Fruit fly (Drosophila melanogaster) whole organism, larva: Measurements from ENCODE around the gene CG14969.
A peak's percentile ranks its signal among the peaks of the same experiment; 100 is the strongest.

Experiments
- noc ChIP-seq: fragments of 200-800 bp; sonication (Bioruptor generic); optimal IDR thresholded peaks from 3 replicates; lab custom pipeline; 2019; ENCODE audit warnings: missing biosample characterization, mild to moderate bottlenecking, missing genetic modification characterization, moderate library complexity

The CG14969 gene

DNA sequence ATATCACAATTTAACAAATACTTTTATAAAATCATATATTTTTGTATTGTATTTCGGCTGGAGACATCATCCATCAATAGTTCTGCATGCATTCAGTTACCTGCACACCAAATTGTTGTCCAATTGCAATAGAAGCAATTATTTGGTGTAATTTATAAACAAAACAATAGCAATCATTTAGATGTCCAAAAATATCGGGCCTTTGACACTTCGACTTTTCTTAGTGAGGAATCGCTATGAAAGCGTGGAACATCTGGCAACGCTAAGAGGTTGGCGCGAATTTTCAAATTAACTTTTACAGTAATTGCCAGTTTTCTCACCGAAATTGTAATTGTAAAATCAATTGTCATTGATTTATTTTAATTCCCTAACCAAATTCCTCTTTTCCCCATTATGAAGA is at the start of gene CG14969:
Gene CG14969 (minus strand): TSS at position 195 of the 400 bp plus-strand sequence.
- TF ChIP-seq noc (tag; lab: Kevin White, UChicago), result no peak

DNA sequence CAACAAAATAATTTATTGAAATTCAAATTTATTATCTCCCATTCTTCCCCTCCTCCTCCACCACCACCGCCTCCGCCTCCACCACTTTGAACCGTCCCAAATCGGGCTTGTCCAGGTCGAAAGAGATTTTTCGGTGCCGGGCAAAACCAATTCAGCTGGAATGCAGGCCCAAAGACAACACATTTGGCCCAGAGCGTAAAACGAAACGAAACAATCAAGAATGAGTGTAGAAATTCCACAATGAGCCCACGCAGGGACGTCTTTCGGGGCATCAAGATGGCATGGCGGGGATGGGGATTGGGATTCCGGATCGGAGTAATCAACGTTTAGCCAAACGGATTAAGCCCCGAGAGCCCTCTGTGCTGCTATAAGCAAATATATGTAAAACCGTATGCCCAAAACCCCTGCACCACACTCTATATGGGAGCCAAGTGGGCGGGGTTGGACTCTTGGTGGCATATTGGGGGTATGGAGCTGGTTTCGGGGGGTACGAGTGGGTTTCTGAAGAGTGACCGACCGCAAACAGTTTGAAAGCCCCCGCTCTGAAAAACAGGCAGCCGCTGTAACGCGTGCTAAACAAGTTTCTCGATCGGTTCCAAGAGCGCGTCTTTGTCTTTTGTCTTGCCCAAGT is 49.3 kb upstream of the CG14969 start:
- peak; percentile 21 for TF ChIP-seq noc (tag; lab: Kevin White, UChicago)

DNA sequence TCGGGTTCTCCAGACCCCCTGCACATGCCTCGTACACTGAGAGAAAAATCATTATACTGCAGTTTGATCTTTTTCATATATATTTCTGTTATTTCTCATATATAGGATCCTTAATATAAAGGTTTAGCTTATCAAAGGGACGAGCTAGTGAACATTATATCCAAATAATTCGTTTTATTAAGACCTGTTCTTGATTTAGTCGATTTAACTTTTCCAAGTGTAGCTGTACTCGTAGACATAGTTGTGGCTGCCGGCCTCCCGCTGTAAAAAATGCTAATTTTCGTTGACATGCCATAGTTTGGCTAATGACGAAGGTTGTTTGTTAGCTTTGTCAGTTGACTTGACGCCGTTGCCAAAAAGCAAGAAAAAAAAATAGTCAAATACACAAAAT is 47.7 kb upstream of the CG14969 start:
- peak; percentile 88 for TF ChIP-seq noc (tag; lab: Kevin White, UChicago)

DNA sequence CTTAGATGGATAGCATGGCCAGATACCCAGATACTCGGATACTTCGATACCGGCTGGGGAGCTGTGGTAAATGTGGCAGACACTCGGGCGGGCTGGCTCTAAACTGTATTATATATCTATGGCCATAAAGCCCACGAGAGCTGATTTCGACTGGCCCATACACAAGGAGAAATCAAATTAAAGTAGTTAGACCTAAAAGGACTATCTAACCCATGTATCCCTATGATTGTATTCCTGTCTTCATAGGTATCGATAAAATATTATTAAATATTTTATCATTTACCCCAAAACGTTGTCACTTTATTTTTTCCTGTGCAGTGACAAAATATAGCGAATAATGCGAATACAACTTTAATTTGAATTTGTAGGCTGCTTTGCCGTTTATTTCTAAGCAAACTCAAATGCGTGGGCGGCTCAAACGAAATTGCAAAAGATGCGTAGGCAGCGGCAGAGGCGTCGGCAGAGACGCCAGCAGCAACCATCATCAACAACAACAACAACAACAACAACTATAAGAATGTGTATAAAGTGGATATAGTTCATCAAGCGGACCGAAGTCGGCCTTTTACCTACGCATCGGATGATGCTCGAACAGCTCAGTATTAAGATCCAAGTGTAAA is 47.2 kb upstream of the CG14969 start:
- TF ChIP-seq noc (tag; lab: Kevin White, UChicago), result peak; percentile 3

DNA sequence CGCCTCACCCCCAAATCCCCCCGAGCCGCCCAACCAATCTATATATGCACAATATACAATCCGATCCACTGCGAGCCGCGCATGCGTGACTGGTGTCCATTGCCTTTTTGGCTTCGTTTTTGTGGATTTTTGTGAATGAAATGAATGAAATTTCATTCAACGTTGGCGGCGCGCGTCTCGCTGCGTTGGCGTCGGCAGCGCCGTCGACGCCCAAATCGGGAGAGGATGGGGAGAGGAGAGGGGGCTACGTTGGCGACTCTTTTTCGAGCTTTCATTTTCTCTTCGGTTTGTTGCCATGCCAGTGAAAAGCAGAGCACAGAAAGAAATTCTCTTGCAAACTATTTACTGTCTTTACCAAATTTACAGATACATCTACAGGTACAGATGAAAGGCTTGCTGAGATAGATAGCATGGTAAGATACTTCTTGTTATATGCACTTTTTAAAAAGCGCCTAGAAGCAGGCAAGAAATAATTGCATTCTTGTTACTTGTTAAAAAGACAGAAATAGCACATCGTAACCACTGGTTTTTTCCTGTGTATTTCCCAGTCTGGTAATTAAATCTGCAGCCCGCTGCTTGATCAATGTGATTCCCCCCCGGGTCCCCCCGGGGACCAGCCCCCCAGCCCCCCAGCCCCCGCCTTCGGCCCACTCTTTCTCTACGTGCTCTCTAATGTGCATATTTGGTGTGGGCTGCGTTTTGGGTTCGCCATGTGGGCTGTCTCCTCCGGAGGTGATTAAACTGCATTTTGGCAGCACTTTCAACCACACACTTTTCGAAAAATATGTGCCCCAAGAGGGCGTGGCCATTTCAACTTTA is 45.7 kb upstream of the CG14969 start:
- TF ChIP-seq noc (tag; lab: Kevin White, UChicago), result no peak

DNA sequence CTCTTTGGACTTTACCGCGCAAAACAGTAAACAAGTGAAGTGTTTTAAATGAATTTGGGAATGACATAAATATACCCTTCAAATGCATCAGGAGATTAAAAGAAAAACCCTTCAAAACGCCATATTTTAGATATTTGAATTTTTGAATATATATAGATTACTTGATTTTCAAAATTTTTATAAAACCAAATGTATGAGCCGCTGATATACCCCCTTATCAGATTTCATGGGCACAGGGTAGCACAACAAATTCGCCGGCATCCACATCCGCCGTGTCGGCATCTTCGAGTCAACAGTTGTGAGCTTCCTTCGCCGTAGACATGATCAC is 43.2 kb upstream of the CG14969 start, which contains the start of gene Ids:
Gene Ids (plus strand): TSS at position 304 of the 328 bp plus-strand sequence.
- peak; percentile 66 for TF ChIP-seq noc (tag; lab: Kevin White, UChicago)

DNA sequence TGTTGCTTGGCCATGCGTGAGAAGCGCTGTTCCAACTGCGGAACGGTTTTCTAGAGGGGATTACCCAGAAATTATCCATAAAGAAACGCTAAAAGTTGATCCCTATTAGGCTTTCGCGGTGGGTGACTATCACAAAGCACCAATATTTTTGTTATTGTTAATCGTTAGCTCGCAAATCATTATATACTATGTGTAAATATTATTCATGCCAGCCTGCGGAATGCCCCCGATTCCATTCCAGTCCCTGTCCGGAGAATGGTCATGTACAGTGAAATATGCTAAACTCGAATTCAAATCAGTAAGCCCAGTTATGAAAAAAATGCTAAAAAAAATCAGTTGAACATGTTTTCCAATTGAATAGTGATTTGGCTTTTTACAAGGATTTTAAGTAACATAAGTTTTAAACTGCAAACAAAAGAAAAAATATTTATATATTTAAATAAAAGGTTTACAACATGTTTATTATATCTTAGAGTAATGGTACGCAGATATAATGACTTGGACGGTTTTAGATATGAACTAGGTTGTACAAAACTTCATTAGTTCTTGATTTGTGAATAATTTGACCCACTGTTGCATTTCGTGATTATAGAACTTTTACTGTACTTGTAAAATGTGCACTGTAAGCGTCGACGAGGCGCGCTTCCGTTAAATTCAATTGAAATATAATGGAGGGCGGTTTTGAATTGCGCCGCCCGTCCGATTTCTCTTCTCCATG is 42.6 kb upstream of the CG14969 start:
- no peak for TF ChIP-seq noc (tag; lab: Kevin White, UChicago)

DNA sequence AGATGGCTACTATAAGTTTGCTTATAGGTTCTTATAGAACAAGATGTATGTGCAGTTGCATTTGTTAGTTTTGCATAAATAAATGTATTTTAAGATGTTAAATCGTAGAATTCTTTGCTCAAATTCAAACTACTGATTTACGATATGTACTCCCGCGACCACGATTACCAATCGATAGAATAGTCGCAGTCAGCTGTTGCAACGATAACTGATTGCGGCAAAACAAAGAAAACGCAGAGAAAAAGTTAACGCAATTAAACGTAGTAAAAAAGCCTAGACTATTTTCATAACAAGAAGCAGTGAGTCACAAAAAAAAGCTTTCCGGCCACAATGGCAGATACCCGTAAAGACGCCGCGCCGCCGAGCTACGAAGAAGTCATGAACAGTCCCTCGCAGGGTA is 41.8 kb upstream of the CG14969 start, which contains the start of gene CG12012:
Gene CG12012 (plus strand): TSS at position 207 of the 400 bp plus-strand sequence.
- TF ChIP-seq noc (tag; lab: Kevin White, UChicago), result no peak

DNA sequence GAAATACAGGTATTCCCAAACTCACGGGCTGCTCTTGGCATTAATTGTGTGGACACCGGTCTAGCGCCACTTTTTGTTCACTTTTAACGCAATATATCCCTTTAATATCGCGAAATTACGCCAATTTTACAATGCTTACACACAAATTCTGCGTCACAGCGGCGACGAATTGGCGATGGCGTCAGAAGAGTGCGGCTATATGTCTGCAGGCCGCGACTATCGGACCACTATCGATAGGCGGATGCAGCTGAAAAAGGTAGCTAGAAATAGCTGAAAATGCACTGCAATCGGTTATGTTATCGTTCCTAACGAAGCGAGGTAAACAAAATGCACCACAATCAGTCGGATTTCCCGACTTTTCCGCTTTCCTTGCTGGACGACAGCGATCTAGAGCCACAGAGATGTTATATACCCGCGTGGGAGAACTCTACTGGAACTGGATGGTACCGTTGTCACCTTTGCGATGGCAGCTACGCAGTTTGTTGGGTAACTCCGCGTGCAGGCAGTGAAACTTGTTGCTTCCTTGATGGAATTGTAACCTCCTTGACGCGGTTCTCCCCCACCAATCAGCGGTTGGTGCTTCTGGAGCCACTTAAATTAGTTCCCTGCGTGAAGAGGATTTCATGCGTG is 39.3 kb upstream of the CG14969 start, which contains the start of the genes Ythdc1 and CG12010:
Gene Ythdc1 (minus strand): TSS at position 177 of the 630 bp plus-strand sequence.
Gene CG12010 (plus strand): TSS at position 289 of the 630 bp plus-strand sequence.
- TF ChIP-seq noc (tag; lab: Kevin White, UChicago), result no peak

DNA sequence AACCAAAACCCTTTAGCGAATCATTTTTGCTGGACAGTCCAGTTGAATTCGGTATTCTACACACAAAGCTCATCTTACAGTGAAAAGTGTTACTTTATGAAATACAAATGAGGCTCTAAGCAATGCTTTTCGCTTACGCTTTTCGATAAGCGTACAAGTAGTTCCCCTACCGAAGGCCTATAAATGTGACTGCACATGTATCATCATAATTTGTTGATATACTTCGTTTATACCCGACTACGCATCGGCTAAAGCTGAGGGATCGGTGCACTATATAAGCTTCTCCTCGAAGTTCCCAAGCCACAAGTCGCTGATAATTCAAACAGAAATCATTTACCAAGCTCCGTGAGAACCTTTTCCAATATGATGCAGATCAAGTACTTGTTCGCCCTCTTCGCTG is 34.5 kb upstream of the CG14969 start, which contains the start of gene Drs:
Gene Drs (plus strand): TSS at position 301 of the 400 bp plus-strand sequence.
- TF ChIP-seq noc (tag; lab: Kevin White, UChicago), result no peak

DNA sequence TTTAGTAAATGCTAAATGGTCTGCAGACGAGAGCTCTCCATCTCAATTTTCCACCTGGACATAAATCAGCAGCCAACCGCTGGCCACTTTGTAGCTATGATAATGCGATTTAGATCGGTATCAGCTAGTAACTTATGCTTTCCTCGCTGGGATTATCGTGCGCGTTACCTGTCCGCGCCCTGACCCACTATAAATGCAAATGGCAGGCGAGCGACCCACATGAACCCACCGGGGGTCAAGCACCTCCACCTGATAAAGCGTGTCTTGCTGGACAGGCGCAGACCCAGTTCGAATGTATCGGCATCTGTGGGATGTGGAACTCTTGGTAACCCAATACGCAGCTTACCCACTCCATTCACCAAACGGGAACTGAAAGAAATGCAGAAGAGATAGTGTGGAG is 18.5 kb upstream of the CG14969 start:
- no peak for TF ChIP-seq noc (tag; lab: Kevin White, UChicago)

DNA sequence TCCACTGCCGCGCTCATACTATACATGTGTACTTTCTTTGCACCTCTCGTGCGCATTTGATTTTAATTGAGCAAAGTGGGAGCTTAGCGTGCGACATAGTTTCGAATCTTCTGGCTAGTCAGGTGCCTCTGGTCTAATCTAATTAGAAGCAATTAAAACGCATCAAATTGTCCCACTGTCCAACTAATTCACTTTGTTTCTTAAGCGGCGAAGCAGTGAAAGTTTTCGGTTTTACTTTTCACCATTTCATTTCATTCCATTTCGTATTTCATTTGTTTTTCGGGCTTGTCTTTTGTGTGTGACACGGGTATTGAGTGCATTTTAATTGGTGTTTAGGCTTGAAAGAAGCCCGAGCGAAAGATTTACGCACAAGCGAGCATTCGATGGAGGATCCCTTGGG is 17.7 kb upstream of the CG14969 start:
- TF ChIP-seq noc (tag; lab: Kevin White, UChicago), result no peak

DNA sequence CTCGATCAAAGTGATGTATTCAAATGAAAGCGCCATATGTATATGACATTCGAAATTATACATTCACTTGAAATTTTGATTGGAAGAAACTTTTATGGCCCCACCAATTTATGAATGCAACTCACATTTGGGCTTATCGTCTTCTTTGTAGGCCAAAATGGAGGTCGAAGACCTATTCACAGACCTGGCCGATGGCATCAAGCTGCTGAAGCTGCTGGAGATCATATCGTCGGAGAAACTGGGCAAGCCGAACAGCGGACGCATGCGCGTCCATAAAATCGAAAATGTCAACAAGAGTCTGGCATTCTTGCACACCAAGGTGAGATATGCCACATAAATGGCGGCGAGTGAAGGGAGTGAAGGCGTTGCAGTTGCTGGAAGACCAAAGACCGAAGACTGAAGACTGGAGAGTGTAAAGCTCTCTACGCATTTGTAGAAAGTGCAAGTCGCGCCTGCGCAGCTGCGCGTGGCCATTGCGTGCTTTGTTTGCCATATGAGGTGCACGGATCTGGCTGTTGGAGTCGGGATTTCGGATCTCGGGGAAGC is 17.1 kb upstream of the CG14969 start:
- no peak for TF ChIP-seq noc (tag; lab: Kevin White, UChicago)

DNA sequence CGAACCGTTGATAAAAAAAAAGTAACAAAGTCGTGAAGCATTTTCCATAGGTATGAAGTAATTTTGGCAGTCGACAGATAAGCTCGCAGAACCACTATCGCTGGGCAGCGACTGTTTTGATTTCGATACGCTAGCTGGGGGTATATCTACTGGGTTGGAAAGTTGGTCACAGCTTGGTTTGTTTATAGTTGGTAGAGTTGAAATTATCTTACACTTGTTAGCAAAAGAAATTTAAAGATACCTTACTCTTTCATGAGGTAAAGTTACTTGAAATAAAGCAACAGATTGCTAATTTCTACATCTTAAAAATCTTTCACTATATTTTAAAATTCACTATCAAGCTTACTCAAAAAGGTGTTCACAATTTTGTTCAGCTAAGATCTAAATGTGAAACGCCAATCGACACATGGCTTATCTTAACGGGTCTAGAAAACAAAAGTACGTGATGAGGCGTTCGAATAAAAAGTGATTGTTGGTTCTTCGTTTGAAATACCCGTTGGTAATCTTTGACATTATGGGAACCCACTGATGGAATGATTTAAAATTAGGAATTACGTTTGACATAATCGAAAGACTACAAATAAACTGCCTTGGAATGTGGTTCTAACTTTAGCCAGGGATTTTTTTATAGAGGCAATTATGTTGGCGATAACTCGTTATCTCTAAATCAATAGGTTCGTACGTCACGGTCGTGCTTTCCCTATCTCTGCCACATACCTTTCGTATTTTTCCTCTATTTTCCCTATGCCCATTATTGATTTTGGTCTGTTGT is 16.0 kb upstream of the CG14969 start:
- TF ChIP-seq noc (tag; lab: Kevin White, UChicago), result peak; percentile 64
